Worm (Caenorhabditis elegans): ENCODE results near the gene Y116A8C.40.
"Not testable (repeated sequence)": the region's sequence is repeated elsewhere in the genome, so short reads cannot be mapped to it uniquely, and the experiment has no call there.

- not testable (repeated sequence) for TF ChIP-seq klf-2 (GFP tag; conservative IDR thresholded peaks at IDR 0.05); T22C8.4 (GFP tag; IDR thresholded peaks at IDR 0.05)
These were observed 15.0 kb upstream of the Y116A8C.40 start, which contains the start of gene skr-8 for ce11 chrIV:17165734-17166133.
